Fruit fly (Drosophila melanogaster) Kc167 (cell line): Measurements from ENCODE around the gene CG13643.

Experiments
- Myc ChIP-seq: fragments of >200 bp; optimal IDR thresholded peaks from 2 replicates; lab custom pipeline; 2017; ENCODE audit warnings: missing external identifiers
- Sin3A ChIP-seq: fragments of >200 bp; optimal IDR thresholded peaks from 2 replicates; lab custom pipeline; 2018; ENCODE audit warnings: missing external identifiers
- h ChIP-seq: fragments of >200 bp; optimal IDR thresholded peaks from 3 replicates; lab custom pipeline; 2018; ENCODE audit warnings: missing external identifiers
- insv ChIP-seq: fragments of >200 bp; optimal IDR thresholded peaks from 3 replicates; lab custom pipeline; 2018; ENCODE audit warnings: missing external identifiers
- psq ChIP-seq: fragments of >200 bp; optimal IDR thresholded peaks from 2 replicates; lab custom pipeline; 2017; ENCODE audit warnings: missing external identifiers
- ttk ChIP-seq: sonication (Bioruptor generic); optimal IDR thresholded peaks from 2 replicates; lab custom pipeline; 2017; ENCODE audit warnings: missing external identifiers

The CG13643 gene

DNA sequence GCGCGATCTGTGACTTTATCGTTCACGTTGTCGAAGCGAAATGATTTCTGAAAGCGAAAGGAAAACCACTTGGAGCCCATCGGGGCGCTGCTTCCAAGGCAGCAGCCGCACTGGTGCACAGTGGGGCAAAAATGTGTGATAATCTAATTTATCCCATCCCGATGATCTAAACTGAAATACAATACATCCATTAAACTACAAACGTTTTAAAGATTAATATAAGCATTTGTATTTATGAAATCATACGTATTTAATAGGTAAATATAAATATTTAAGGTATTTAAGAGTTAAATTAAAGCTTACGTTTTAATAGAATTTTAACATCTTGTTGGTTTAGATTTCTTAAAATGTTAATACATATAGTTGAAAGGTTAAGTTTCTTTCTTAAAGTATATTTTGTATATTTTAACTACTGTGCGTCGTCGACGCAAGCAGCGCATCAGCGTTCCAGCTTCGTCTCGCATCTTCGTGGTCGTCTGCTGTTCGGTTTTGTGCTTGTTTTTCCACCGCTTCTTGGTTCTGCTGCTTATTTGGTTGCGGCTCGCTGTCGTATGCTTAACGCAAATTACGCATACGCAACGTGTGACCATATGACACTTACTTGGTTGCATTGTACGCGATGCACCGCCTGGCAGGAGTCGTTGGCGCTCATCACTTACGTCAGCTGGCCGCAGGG is at the start of gene CG13643:
Gene CG13643 (minus strand): TSS at position 46 of the 676 bp plus-strand sequence.
- TF ChIP-seq insv (lab: Kevin White, UChicago), result no peak
- TF ChIP-seq ttk (lab: Kevin White, UChicago), result no peak
- TF ChIP-seq Sin3A (lab: Kevin White, UChicago), result no peak
- no peak for TF ChIP-seq psq (lab: Kevin White, UChicago)
- TF ChIP-seq h (lab: Kevin White, UChicago), result no peak
- TF ChIP-seq Myc, result no peak

DNA sequence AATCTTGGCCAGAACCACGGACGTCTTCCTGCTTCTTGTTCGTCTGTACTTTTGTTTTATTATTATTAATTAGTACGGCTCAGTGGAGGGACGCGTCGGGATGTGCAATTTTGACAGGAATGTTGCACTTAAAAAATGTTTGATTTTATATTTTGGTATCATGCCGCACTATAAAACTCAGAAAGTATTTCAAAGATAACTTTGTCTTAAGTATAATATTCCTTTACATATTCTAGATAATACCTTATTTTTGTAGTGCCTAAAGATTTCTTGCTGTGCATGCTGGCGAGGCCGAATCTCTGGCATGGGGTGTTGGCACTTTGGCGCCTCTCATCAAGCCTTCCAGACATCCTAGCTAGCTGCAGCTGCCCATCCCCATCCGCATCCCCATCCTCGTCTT is 47.3 kb upstream of the CG13643 start:
- no peak for TF ChIP-seq insv (lab: Kevin White, UChicago)
- no peak for TF ChIP-seq Sin3A (lab: Kevin White, UChicago)
- no peak for TF ChIP-seq psq (lab: Kevin White, UChicago)
- TF ChIP-seq ttk (lab: Kevin White, UChicago), result no peak
- no peak for TF ChIP-seq Myc
- TF ChIP-seq h (lab: Kevin White, UChicago), result no peak

DNA sequence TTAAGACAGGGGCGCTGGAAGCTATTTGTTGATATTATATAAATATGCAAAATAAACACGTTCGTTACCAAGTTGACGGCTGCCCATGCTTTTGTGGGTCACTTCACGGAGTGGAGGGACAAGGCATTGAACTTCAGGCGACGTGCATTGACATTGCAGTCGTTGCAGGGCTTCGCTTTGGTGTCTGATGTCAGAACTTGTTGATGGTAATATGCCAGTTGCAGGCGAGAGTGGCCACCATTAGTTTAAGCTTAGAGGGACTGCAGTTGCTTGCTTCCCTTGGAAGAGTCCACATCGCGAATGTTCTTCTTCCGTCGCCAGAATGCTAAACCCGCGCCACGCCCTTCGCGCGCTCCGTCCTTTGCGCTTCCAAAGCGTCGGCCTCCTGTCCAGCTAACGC is 41.5 kb upstream of the CG13643 start, which contains the start of gene mah:
Gene mah (plus strand): TSS at position 301 of the 400 bp plus-strand sequence.
- TF ChIP-seq h (lab: Kevin White, UChicago) (no peak), Sin3A (lab: Kevin White, UChicago) (no peak), ttk (lab: Kevin White, UChicago) (no peak), psq (lab: Kevin White, UChicago) (no peak), Myc (no peak), insv (lab: Kevin White, UChicago) (no peak)

DNA sequence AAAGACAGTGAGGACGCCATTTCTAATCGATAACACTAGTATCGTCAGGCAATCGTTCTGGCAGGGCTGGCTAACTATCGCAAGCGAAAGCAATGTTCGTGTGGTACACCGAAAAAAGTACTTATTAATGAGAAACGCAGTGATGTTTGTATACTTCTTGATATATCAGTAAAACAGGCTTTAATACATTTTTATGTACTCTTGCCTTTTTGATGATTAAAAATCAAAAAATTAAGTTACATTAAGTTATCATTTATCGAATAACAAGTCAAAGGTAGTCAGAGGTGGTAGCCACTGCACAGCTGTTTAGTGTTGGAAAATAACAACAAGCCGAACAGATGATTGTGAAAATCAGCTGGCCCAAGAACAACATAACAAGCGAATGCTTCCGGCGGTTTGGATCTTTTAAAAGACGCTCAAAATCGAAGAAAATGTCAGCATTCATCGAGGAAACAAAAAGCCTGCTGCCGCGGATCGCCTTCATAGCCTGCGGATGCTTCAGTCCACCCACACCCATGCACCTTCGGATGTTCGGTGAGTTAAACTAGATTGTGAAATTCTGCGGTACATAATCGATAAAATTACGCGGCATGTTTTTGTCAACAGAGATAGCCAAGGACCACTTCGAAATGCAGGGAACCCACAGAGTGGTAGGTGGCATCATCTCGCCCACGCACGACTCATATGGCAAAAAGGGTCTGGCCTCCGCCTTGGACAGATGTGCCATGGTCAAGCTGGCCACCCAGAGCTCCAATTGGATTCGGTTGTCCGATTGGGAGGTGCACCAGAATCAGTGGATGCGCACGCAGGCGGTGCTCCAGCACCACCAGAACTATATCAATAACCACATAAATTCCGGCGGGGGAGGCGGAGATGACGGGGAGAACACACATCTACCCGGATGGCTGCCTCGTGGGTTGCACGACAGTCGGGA is 39.4 kb upstream of the CG13643 start, which contains the start of the genes ssh and Nmnat:
Gene ssh (minus strand): TSS at position 37 of the 934 bp plus-strand sequence.
Gene Nmnat (plus strand): TSS at position 318 of the 934 bp plus-strand sequence.
- peak; percentile 44 for TF ChIP-seq psq (lab: Kevin White, UChicago)
- no peak for TF ChIP-seq Sin3A (lab: Kevin White, UChicago)

DNA sequence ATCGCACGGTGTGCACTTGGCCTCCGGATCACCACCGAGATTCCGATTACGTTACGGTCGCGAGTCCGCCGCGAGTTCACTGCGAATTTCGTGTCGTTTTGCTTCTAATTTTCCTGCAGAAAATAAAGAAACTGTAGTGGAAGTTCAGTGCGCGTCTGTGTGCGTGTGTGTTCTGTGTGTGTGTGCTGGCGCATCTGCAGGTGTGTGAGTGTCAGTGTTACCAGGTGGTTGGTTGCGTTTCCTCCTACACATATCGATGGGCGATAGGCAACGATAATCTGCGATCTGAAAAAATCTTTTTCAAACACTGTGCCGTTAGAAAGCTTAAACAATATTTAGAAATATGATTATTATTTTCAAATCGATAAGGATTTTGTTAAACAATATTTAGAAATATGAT is 32.2 kb upstream of the CG13643 start, which contains the start of gene Osbp:
Gene Osbp (minus strand): TSS at position 174 of the 400 bp plus-strand sequence.
- no peak for TF ChIP-seq psq (lab: Kevin White, UChicago)
- no peak for TF ChIP-seq Myc
- TF ChIP-seq insv (lab: Kevin White, UChicago), result no peak
- no peak for TF ChIP-seq Sin3A (lab: Kevin White, UChicago)
- TF ChIP-seq h (lab: Kevin White, UChicago), result no peak
- no peak for TF ChIP-seq ttk (lab: Kevin White, UChicago)

DNA sequence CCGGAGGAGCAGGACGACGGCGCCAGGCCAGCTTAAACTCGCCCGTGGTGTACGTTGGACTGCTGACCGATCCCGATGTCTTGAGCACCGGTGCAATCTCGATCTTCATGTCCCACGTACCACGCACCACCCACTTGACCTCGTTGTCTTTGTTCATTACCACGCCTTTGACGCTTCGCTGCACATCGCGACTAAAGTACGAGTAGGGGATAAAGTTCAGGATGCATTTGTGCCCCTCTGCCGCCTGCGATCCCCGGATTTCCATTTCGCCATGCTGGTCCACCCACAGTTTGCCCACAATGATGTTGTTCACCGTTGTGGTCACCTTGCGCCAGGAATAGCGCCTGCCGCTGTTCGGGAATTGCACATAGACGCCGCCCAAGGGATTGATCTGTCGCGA is 30.0 kb upstream of the CG13643 start:
- TF ChIP-seq psq (lab: Kevin White, UChicago) (no peak), insv (lab: Kevin White, UChicago) (no peak), h (lab: Kevin White, UChicago) (no peak), Myc (no peak), ttk (lab: Kevin White, UChicago) (no peak), Sin3A (lab: Kevin White, UChicago) (no peak)

DNA sequence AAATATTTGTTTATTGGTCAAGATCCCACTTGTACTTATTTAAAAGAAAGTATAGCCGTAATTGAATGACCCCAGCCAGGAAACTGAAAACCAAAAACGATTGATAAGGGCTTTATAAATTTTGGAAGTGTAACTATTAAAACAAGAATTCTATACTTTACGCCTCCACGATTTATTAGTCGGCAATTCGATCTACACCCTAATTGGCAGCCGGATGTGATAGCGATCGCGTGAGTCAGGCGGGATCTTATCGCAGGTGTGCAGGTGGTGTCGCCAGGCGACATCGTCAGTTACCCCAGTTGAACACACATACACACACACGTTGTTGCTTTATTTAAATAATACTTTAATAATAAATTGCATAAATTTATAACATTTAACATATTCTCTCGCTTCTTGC is 28.7 kb upstream of the CG13643 start:
- TF ChIP-seq ttk (lab: Kevin White, UChicago), result no peak
- TF ChIP-seq Sin3A (lab: Kevin White, UChicago), result no peak
- TF ChIP-seq psq (lab: Kevin White, UChicago), result no peak
- no peak for TF ChIP-seq insv (lab: Kevin White, UChicago)
- no peak for TF ChIP-seq h (lab: Kevin White, UChicago)
- no peak for TF ChIP-seq Myc

DNA sequence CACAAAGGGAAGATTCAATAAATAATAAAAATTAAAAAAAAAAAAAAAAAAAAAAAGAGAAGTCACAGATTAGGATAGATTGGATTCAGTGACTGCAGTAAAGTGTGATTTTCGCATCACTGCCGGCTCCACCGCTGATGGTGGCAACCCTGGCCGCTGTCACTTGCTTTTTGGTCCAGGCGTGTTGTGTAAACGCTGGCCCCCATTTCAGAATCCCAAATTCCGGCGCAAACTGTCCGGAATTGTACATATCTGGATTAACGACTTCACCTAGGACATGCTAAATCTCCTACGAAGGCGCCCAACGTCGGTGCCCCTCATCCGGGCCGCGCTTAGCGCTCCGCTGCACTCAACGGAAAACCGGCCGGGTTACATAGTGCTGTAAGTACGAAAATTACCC is 26.1 kb upstream of the CG13643 start, which contains the start of gene CG11771:
Gene CG11771 (plus strand): TSS at position 155 of the 400 bp plus-strand sequence.
- TF ChIP-seq ttk (lab: Kevin White, UChicago), result no peak
- TF ChIP-seq Myc, result no peak
- TF ChIP-seq h (lab: Kevin White, UChicago), result no peak
- no peak for TF ChIP-seq insv (lab: Kevin White, UChicago)
- no peak for TF ChIP-seq psq (lab: Kevin White, UChicago)
- no peak for TF ChIP-seq Sin3A (lab: Kevin White, UChicago)

DNA sequence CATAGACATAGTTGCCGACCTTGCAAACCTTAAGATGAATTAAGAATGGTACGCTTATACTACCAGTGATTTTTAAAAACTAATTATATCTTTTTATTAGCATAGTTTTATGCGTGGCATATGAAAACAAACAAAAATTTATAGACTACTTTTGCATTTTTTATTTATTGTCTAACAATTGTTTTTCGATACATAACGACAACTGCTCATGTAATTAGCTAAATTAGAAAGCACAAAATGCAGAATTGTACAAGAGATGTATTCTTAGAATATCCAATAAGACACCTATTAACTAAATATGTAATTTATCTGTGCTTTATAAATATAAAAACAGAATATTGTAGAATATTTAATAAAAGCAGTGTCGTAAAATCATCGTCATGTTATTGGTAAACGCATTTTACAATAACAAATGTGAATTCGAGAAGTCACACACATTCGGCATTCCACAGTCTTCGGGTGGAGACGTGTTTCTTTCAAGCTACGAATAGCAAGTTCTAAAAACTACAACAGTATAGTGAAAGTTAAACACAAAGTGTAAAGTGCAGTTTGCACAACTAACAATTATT is 21.0 kb upstream of the CG13643 start:
- TF ChIP-seq psq (lab: Kevin White, UChicago) (no peak), insv (lab: Kevin White, UChicago) (no peak), Myc (no peak), h (lab: Kevin White, UChicago) (no peak), ttk (lab: Kevin White, UChicago) (no peak), Sin3A (lab: Kevin White, UChicago) (no peak)

DNA sequence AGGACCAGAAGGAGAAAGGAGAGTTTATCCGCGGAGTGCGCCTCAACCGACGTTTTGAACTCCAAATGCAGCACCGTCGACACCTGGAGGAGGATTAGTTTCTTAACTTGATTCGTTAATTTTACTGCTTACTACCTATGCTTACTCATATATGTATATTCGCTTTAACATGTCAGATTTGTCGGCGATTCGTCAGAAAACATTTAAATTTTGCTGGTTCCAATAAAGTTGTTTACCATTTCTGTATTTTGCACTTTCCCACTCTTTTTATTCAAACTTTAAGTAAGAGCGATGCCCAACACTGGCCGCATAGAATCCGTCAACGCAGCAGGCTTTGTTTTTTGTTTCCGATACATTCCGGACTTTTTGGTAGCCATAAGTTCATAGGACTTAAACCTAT is 19.1 kb upstream of the CG13643 start, which contains the start of gene Trf4-2:
Gene Trf4-2 (plus strand): TSS at position 301 of the 400 bp plus-strand sequence.
- TF ChIP-seq psq (lab: Kevin White, UChicago) (no peak), Sin3A (lab: Kevin White, UChicago) (no peak), insv (lab: Kevin White, UChicago) (no peak), h (lab: Kevin White, UChicago) (no peak), Myc (no peak), ttk (lab: Kevin White, UChicago) (no peak)

DNA sequence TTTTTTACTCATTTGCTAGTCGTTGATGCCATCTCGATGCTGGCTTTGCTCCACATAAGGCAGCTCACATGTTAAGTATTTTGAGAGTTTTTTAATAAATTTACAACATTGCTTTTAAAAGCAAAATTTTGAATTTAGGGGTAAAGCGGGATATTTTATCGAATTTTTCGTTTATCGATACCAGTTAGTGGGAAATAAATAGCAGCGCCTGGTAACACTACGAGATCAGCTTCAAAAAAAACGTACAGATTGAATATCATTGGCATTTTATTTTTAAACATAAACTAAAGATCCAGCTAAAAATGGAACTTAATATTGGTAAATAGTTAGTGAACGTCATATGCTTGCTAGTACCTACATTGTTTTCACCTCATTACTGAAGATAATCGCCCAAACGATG is 16.5 kb upstream of the CG13643 start, which contains the start of gene Mink:
Gene Mink (plus strand): TSS at position 204 of the 400 bp plus-strand sequence.
- TF ChIP-seq Myc (no peak), insv (lab: Kevin White, UChicago) (no peak), h (lab: Kevin White, UChicago) (no peak), ttk (lab: Kevin White, UChicago) (no peak), Sin3A (lab: Kevin White, UChicago) (no peak), psq (lab: Kevin White, UChicago) (no peak)
